Worm (Caenorhabditis elegans): ENCODE data around the gene pept-2.

DNA sequence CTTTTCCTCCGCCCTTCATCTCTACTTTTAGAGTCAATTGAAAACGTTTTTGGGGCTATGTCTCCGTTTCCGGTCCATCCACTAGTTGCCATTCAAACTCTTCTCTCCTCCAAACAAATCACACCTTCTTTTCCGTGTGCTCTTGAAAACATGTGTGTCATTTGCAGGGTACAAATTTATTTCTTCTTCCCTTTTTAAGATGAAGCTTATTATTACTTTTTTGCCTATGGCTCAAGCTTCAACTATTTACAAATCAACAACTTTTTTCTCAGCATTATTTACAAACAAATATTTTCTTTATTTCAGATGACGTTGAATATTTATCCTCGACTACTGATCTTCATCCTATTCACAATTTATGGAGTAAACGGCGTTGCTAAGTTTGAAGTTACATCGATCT, 46.0 kb upstream of the pept-2 start, which contains the start of gene T25B9.3:
- no peak for TF ChIP-seq M03D4.4 (tag; optimal IDR thresholded peaks at IDR 0.05)
- TF ChIP-seq pha-4 (tag; optimal IDR thresholded peaks at IDR 0.05) = no peak
- no peak for TF ChIP-seq blmp-1 (tag; optimal IDR thresholded peaks at IDR 0.05)
- TF ChIP-seq zip-8 (tag; optimal IDR thresholded peaks at IDR 0.05) = no peak
- TF ChIP-seq ztf-11 (tag; optimal IDR thresholded peaks at IDR 0.05) = no peak
- TF ChIP-seq hlh-1 (tag; optimal IDR thresholded peaks at IDR 0.05) = no peak
- no peak for TF ChIP-seq elt-3 (tag; optimal IDR thresholded peaks at IDR 0.05)
- TF ChIP-seq unc-62 (GFP tag; optimal IDR thresholded peaks at IDR 0.05) = no peak
- TF ChIP-seq snpc-4 (tag; optimal IDR thresholded peaks at IDR 0.05) = no peak
- no peak for TF ChIP-seq nhr-12 (tag; optimal IDR thresholded peaks at IDR 0.05)
- no peak for TF ChIP-seq sem-2 (GFP tag; optimal IDR thresholded peaks at IDR 0.05)
- TF ChIP-seq sptf-1 (tag; optimal IDR thresholded peaks at IDR 0.05) = no peak
- TF ChIP-seq drap-1 (GFP tag; optimal IDR thresholded peaks at IDR 0.05) = no peak
